Worm (Caenorhabditis elegans): Measurements from ENCODE around the gene gex-3.

gex-3 gene

DNA sequence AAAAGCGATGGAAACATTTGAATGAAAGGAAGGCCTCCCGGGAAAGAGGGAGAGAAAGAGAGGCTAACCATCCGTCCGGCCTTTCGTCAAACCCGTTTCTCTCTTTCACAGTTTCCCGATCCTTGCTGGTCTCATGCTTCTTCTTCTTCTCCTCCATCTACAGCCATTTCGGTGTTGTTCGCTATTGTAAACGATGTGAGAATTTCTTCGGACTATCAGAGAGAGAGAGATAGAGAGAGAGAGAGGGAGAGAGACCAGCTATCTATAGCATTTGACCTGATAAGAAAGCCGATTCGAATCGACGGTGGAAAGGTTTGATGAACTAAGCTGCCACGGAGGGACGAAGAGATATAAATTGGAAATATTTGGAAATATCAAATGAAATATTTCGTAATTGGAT lies 791 bp upstream of the gex-3 start:
- no peak for TF ChIP-seq aptf-3 (GFP tag; IDR thresholded peaks at IDR 0.05)
- no peak for TF ChIP-seq ekl-4 (GFP tag; IDR thresholded peaks at IDR 0.05)
- TF ChIP-seq F57C9.4 (tag; optimal IDR thresholded peaks at IDR 0.05): no peak
- TF ChIP-seq lsl-1 (GFP tag; optimal IDR thresholded peaks at IDR 0.05): no peak

DNA sequence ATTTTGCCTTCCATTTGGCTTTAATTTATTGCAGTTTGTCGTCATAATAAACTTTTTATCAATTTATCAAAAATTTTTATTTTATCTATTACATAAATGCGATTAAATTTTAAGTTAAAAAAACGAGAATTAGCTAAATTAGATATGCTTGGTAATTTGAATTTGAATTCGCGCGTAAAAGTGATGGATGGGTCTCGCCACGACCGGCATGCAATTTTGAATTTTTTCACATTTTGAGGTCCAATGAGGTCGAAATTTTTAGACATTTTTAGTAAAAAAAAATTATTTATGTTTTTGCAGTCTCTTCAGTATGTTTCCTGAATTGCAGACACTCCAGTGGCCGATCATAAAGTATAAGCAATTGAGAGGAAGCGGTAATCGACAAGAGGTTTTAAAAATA lies 4.4 kb downstream of the gex-3 start, which contains the start of gene dsb-1:
Gene dsb-1, plus strand, starts transcription at position 301 of the 400 bp plus-strand sequence.
- TF ChIP-seq madf-6 (GFP tag; IDR thresholded peaks at IDR 0.05): peak; percentile 47; the same call in 1 of the 2 replicates
- TF ChIP-seq lsl-1 (GFP tag; optimal IDR thresholded peaks at IDR 0.05): peak; percentile 19
- TF ChIP-seq aptf-3 (GFP tag; IDR thresholded peaks at IDR 0.05): no peak
- no peak for TF ChIP-seq dox-1 (GFP tag; IDR thresholded peaks at IDR 0.05)
- TF ChIP-seq akir-1 (GFP tag; optimal IDR thresholded peaks at IDR 0.05): no peak
- TF ChIP-seq ztf-22 (GFP tag; optimal IDR thresholded peaks at IDR 0.05): no peak
- no peak for TF ChIP-seq attf-3 (GFP tag; conservative IDR thresholded peaks at IDR 0.05)
- peak; percentile 26 for TF ChIP-seq lin-54 (GFP tag; optimal IDR thresholded peaks at IDR 0.05)
- TF ChIP-seq snpc-1.1 (tag; optimal IDR thresholded peaks at IDR 0.05; ENCODE audit: insufficient read depth): no peak
- no peak for TF ChIP-seq ztf-28 (GFP tag; IDR thresholded peaks at IDR 0.05)
- TF ChIP-seq F37B4.10 (GFP tag; IDR thresholded peaks at IDR 0.05): no peak
- no peak for TF ChIP-seq bed-1 (GFP tag; IDR thresholded peaks at IDR 0.05)
- TF ChIP-seq mes-4 (tag; optimal IDR thresholded peaks at IDR 0.05): no peak
- no peak for TF ChIP-seq lin-26 (GFP tag; IDR thresholded peaks at IDR 0.05)
- TF ChIP-seq mcd-1 (GFP tag; IDR thresholded peaks at IDR 0.05): 0 out of 2 replicates have a peak, but pooled peaks have one; percentile 8
- TF ChIP-seq dpl-1 (GFP tag; optimal IDR thresholded peaks at IDR 0.05): peak; percentile 22
- no peak for TF ChIP-seq Y95B8A.8 (GFP tag; IDR thresholded peaks at IDR 0.05)
- TF ChIP-seq F33H1.4 (GFP tag; IDR thresholded peaks at IDR 0.05): peak; percentile 63
- TF ChIP-seq efl-1 (GFP tag; optimal IDR thresholded peaks at IDR 0.05): peak; percentile 40
- TF ChIP-seq ztf-3 (GFP tag; optimal IDR thresholded peaks at IDR 0.05): no peak
- TF ChIP-seq attf-5 (GFP tag; optimal IDR thresholded peaks at IDR 0.05): no peak
- no peak for TF ChIP-seq C17E4.6 (GFP tag; IDR thresholded peaks at IDR 0.05)

DNA sequence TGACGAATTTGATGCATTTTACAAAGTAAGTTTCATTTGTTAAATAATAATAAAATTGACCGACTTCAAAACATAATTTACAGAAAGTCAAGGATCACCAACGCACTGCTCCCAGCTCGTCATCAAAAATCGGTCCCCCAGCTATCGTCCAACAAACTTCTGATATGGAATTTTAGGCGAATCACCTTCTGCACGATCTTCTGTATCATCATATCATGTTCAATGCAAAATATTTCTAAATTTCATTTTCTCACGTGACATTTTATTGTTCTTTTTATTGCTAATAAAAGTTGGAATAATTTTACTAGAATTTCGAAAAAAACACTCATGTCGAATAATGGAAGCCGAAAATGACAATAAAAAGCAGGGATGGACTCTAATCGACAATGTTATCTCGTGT lies 5.9 kb downstream of the gex-3 start, which contains the start of gene acl-13:
Gene acl-13, plus strand, starts transcription at position 301 of the 400 bp plus-strand sequence.
- no peak for TF ChIP-seq hlh-12 (tag; optimal IDR thresholded peaks at IDR 0.05)
- TF ChIP-seq nfya-2 (GFP tag; IDR thresholded peaks at IDR 0.05): no peak
- TF ChIP-seq dox-1 (GFP tag; IDR thresholded peaks at IDR 0.05): no peak
- TF ChIP-seq hrde-1 (tag; optimal IDR thresholded peaks at IDR 0.05; ENCODE audit: borderline replicate concordance): no peak
- TF ChIP-seq ceh-91 (GFP tag; IDR thresholded peaks at IDR 0.05): no peak
- TF ChIP-seq rcor-1 (GFP tag; IDR thresholded peaks at IDR 0.05): no peak
- TF ChIP-seq mcd-1 (GFP tag; IDR thresholded peaks at IDR 0.05): no peak
- no peak for TF ChIP-seq hmg-20 (GFP tag; IDR thresholded peaks at IDR 0.05)
- TF ChIP-seq hlh-26 (GFP tag; conservative IDR thresholded peaks at IDR 0.05): no peak
- TF ChIP-seq F10E7.11 (tag; optimal IDR thresholded peaks at IDR 0.05): no peak
- TF ChIP-seq bed-2 (GFP tag; IDR thresholded peaks at IDR 0.05): no peak
- TF ChIP-seq sptf-2 (GFP tag; optimal IDR thresholded peaks at IDR 0.05): no peak
- no peak for TF ChIP-seq bed-1 (GFP tag; IDR thresholded peaks at IDR 0.05)

DNA sequence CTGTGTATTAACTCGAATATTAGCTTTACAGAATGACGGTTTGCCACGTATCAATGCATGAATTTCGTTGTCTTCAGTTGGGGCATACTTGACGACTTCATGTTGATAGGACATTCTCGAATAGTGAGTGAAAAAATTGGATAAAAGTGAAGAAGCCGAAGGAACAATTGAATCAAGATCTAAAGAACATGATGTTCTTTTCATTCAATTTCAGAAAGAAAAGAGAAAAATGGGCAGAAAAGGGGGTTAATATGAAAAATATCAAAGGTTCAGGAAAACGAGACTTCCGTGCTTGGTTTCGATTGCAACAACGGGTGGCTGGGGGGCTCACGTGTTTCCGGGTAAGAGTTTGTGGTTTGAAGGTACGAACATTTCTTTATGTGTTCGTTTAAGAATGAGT lies 10.4 kb downstream of the gex-3 start:
- TF ChIP-seq tlf-1 (GFP tag; optimal IDR thresholded peaks at IDR 0.05) (no peak), hlh-26 (GFP tag; conservative IDR thresholded peaks at IDR 0.05) (no peak), lin-26 (GFP tag; IDR thresholded peaks at IDR 0.05) (no peak), akir-1 (GFP tag; optimal IDR thresholded peaks at IDR 0.05) (no peak), egl-18 (GFP tag; IDR thresholded peaks at IDR 0.05) (no peak), F37B4.10 (GFP tag; IDR thresholded peaks at IDR 0.05) (no peak), egrh-3 (GFP tag; IDR thresholded peaks at IDR 0.05) (no peak), F55B11.4 (tag; optimal IDR thresholded peaks at IDR 0.05; ENCODE audit: borderline replicate concordance, insufficient read depth) (no peak), lin-54 (GFP tag; optimal IDR thresholded peaks at IDR 0.05) (no peak), T26A5.8 (tag; optimal IDR thresholded peaks at IDR 0.05) (no peak), ztf-18 (tag; optimal IDR thresholded peaks at IDR 0.05) (no peak), dpl-1 (GFP tag; optimal IDR thresholded peaks at IDR 0.05) (no peak), snpc-1.3 (tag; optimal IDR thresholded peaks at IDR 0.05; ENCODE audit: insufficient read depth) (no peak), B0336.3 (GFP tag; IDR thresholded peaks at IDR 0.05) (no peak), Y95B8A.8 (GFP tag; IDR thresholded peaks at IDR 0.05) (no peak), nfya-1 (tag; optimal IDR thresholded peaks at IDR 0.05; ENCODE audit: borderline replicate concordance, insufficient read depth) (no peak), die-1 (tag; optimal IDR thresholded peaks at IDR 0.05) (no peak), F10E7.11 (tag; optimal IDR thresholded peaks at IDR 0.05) (no peak)

All from whole organism, young adult.